Worm (Caenorhabditis elegans): ENCODE measurements around the gene C13F10.8.

The C13F10.8 gene

DNA sequence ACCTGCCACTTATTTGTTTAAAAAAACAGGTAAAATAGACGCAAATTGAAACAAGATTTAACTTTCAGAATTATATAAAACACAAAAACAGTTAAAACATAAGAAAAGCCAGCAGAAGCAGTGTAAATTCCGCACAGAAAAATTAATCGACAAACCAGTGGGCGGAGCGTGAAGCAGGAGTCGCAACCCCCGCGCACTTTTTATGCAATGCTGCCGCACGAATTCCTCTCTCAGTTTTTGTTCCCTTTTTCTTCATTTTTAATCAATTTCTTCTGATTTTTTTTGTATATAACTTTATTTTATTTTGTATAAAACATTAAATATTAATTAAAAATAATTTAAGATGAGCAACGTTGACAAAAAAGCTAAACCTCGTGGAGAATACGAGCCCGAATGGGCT is 10.0 kb upstream of the C13F10.8 start, which contains the start of the genes gei-6 and krr-1 (continued):
- TF ChIP-seq nhr-28 (tag; optimal IDR thresholded peaks at IDR 0.05) (no peak), ceh-9 (tag; optimal IDR thresholded peaks at IDR 0.05) (no peak), ceh-16 (tag; optimal IDR thresholded peaks at IDR 0.05) (no peak), snpc-4 (tag; optimal IDR thresholded peaks at IDR 0.05) (no peak)

DNA sequence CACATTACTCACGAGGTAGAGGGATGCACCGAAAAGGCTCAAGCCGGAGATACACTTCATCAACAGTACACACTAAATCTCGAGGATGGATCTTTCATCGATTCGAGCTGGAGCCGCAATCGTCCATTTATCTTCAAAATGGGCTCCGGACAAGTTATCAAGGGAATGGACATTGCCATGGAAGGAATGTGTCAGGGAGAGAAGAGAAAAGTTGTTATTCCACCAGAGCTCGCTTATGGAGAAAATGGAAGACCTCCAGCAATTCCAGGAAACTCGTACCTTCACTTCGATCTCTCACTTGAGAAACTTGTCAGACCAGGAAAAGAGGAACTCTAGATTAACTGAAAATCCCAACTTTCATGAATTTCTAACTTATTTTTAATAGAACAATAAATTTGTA is 5.1 kb upstream of the C13F10.8 start:
- TF ChIP-seq nhr-28 (tag; optimal IDR thresholded peaks at IDR 0.05) (no peak), nhr-237 (tag; optimal IDR thresholded peaks at IDR 0.05) (no peak), zag-1 (tag; optimal IDR thresholded peaks at IDR 0.05) (no peak), fkh-10 (GFP tag; optimal IDR thresholded peaks at IDR 0.05) (no peak), ceh-82 (tag; optimal IDR thresholded peaks at IDR 0.05) (no peak), lsy-12 (tag; optimal IDR thresholded peaks at IDR 0.05) (no peak)

DNA sequence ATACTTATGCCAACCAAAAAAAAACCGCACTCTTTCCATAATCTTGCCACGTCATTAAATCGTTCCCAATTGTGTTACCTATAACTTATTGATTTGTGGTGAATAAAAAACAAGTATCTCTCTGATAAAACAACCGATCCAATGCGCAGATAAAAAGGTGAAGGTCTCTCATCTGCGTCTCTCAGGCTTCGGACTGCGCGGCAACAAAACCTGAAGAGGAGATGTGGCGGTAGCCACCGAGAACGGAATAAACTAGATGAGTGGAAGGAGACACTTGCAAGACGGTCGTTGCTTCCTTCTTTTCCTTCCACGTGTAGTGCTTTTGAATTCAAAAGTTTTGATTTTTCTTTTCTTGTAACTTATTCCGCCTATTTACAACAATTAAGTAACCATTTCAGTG is 4.1 kb upstream of the C13F10.8 start, which contains the start of gene fkb-3:
TSS of gene fkb-3 (plus strand) at position 277 of the 400 bp plus-strand sequence.
- TF ChIP-seq mdl-1 (tag; optimal IDR thresholded peaks at IDR 0.05) = no peak
- TF ChIP-seq nhr-25 (tag; optimal IDR thresholded peaks at IDR 0.05) = peak; percentile 74
- TF ChIP-seq nhr-23 (tag; optimal IDR thresholded peaks at IDR 0.05) = peak; percentile 65
- TF ChIP-seq nhr-237 (tag; optimal IDR thresholded peaks at IDR 0.05) = no peak
- peak in 1 of 3 experiments; percentile 18 for TF ChIP-seq elt-3 (tag; optimal IDR thresholded peaks at IDR 0.05)
- TF ChIP-seq unc-62 (GFP tag; optimal IDR thresholded peaks at IDR 0.05) = no peak
- TF ChIP-seq lsy-12 (tag; optimal IDR thresholded peaks at IDR 0.05) = no peak
- no peak for TF ChIP-seq elt-2 (tag; optimal IDR thresholded peaks at IDR 0.05)
- TF ChIP-seq eor-1 (tag; optimal IDR thresholded peaks at IDR 0.05) = no peak
- TF ChIP-seq ceh-28 (tag; optimal IDR thresholded peaks at IDR 0.05) = peak; percentile 12
- peak; percentile 3 for TF ChIP-seq lin-15B (tag; optimal IDR thresholded peaks at IDR 0.05)
- TF ChIP-seq fkh-10 (GFP tag; optimal IDR thresholded peaks at IDR 0.05) = no peak
- no peak for TF ChIP-seq nhr-43 (tag; optimal IDR thresholded peaks at IDR 0.05; ENCODE audit: poor library complexity, severe bottlenecking)
- TF ChIP-seq elt-1 (tag; optimal IDR thresholded peaks at IDR 0.05) = peak; percentile 30

DNA sequence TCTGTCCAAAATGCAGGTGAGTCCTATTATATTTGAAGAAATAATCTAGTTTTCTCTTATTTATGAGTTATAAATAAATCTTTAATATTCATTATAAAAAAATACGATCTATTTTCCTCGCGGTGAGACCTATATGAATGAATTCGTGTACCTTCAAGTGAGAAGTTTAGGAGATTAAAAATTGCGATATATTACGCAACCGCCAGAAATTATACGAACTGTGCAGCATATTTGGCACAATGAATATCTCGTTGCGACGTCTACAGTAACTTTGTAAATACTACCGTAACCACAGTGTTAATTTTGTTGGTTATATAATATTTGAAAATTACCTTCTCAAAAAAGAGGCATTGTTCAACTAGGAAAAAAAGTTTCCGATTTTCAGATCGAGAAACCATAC is 3.5 kb upstream of the C13F10.8 start:
- TF ChIP-seq R02D3.7 (tag; optimal IDR thresholded peaks at IDR 0.05) (no peak), egl-27 (tag; optimal IDR thresholded peaks at IDR 0.05) (no peak), aly-2 (tag; optimal IDR thresholded peaks at IDR 0.05) (no peak), nhr-25 (tag; optimal IDR thresholded peaks at IDR 0.05) (no peak), fkh-10 (GFP tag; optimal IDR thresholded peaks at IDR 0.05) (no peak), tbx-2 (tag; optimal IDR thresholded peaks at IDR 0.05) (no peak), pqm-1 (tag; optimal IDR thresholded peaks at IDR 0.05) (no peak), mml-1 (tag; optimal IDR thresholded peaks at IDR 0.05) (no peak), fos-1 (tag; optimal IDR thresholded peaks at IDR 0.05) (no peak), nhr-43 (tag; optimal IDR thresholded peaks at IDR 0.05; ENCODE audit: poor library complexity, severe bottlenecking) (no peak), unc-62 (GFP tag; optimal IDR thresholded peaks at IDR 0.05) (no peak), elt-1 (tag; optimal IDR thresholded peaks at IDR 0.05) (no peak), jun-1 (tag; optimal IDR thresholded peaks at IDR 0.05) (no peak), daf-12 (tag; optimal IDR thresholded peaks at IDR 0.05) (no peak), unc-39 (tag; optimal IDR thresholded peaks at IDR 0.05) (no peak), lsy-12 (tag; optimal IDR thresholded peaks at IDR 0.05) (no peak), lin-39 (tag; optimal IDR thresholded peaks at IDR 0.05) (no peak), nhr-237 (tag; optimal IDR thresholded peaks at IDR 0.05) (no peak), ZK546.5 (tag; optimal IDR thresholded peaks at IDR 0.05) (no peak)

DNA sequence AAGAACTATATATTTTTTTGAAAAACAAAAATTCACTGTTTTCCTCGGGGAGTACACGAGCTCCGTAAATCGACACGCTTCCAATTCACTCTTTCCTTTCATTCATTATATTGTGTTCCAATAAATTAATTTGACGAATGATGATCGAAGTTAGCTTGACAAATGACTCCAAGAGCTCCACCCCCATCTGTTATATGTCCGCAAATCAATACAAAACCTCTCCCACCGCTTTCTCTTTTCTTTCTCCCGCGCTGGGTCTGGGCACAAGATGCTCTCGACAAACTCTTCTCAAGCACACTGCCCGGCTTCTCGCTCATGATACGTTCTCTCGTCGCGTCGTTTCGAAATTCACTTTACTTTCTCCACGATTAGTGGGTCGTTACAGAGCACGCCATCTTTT is 3.1 kb upstream of the C13F10.8 start, which contains the start of gene C13F10.1:
TSS of gene C13F10.1 (plus strand) at position 138 of the 400 bp plus-strand sequence.
- no peak for TF ChIP-seq lin-15B (tag; optimal IDR thresholded peaks at IDR 0.05)
- no peak for TF ChIP-seq tbx-2 (tag; optimal IDR thresholded peaks at IDR 0.05)
- TF ChIP-seq mdl-1 (tag; optimal IDR thresholded peaks at IDR 0.05) = no peak
- TF ChIP-seq ceh-28 (tag; optimal IDR thresholded peaks at IDR 0.05) = no peak
- no peak for TF ChIP-seq sea-2 (GFP tag; optimal IDR thresholded peaks at IDR 0.05)
- TF ChIP-seq nfya-1 (tag; optimal IDR thresholded peaks at IDR 0.05; ENCODE audit: insufficient read depth) = peak; percentile 29
- TF ChIP-seq hmg-11 (tag; optimal IDR thresholded peaks at IDR 0.05) = peak; percentile 57
- no peak for TF ChIP-seq eor-1 (tag; optimal IDR thresholded peaks at IDR 0.05)
- no peak for TF ChIP-seq skn-1 (tag; optimal IDR thresholded peaks at IDR 0.05)
- no peak for TF ChIP-seq ztf-4 (tag; optimal IDR thresholded peaks at IDR 0.05)
- no peak for TF ChIP-seq fos-1 (tag; optimal IDR thresholded peaks at IDR 0.05)
- no peak for TF ChIP-seq nhr-76 (tag; optimal IDR thresholded peaks at IDR 0.05)
- no peak for TF ChIP-seq nhr-25 (tag; optimal IDR thresholded peaks at IDR 0.05)
- peak; percentile 54 for TF ChIP-seq egl-5 (tag; optimal IDR thresholded peaks at IDR 0.05)
- TF ChIP-seq lin-39 (tag; optimal IDR thresholded peaks at IDR 0.05) = peak; percentile 63
- no peak for TF ChIP-seq mml-1 (tag; optimal IDR thresholded peaks at IDR 0.05)
- no peak for TF ChIP-seq R02D3.7 (tag; optimal IDR thresholded peaks at IDR 0.05)
- TF ChIP-seq nhr-12 (tag; optimal IDR thresholded peaks at IDR 0.05) = no peak
- TF ChIP-seq ceh-16 (tag; optimal IDR thresholded peaks at IDR 0.05) = no peak

All from whole organism, L3 larva.